Fruit fly (Drosophila melanogaster): ENCODE data around the gene Rga.

Gene Rga

dm6 chr3R:5591398-5591853 lies 21.5 kb downstream of the Rga start, which contains the start of the genes noi and Vha26 (continued):
- no peak for TF ChIP-seq Trl (optimal IDR thresholded peaks at IDR 0.05)
- TF ChIP-seq Trl (GFP tag; optimal IDR thresholded peaks at IDR 0.05) = no peak
- TF ChIP-seq CG8944 (GFP tag; optimal IDR thresholded peaks at IDR 0.05) = no peak
- no peak for TF ChIP-seq CG17385 (GFP tag; optimal IDR thresholded peaks at IDR 0.05)
- TF ChIP-seq CG18011 (GFP tag; optimal IDR thresholded peaks at IDR 0.05) = no peak
- TF ChIP-seq CG15011 (GFP tag; optimal IDR thresholded peaks at IDR 0.05) = no peak
- no peak for TF ChIP-seq CG14965 (GFP tag; optimal IDR thresholded peaks at IDR 0.05; ENCODE audit: borderline replicate concordance)
- no peak for TF ChIP-seq lbe (GFP tag; optimal IDR thresholded peaks at IDR 0.05)
- TF ChIP-seq ash1 (GFP tag; optimal IDR thresholded peaks at IDR 0.05) = no peak
- TF ChIP-seq chm (GFP tag; IDR thresholded peaks at IDR 0.05) = no peak
- TF ChIP-seq Abd-B (GFP tag; optimal IDR thresholded peaks at IDR 0.05) = no peak
- peak; percentile 34 for TF ChIP-seq pum (GFP tag; optimal IDR thresholded peaks at IDR 0.05)
- TF ChIP-seq CG2202 (tag; optimal IDR thresholded peaks at IDR 0.05) = peak; percentile 50
- peak; percentile 16 to 21 for TF ChIP-seq dpn (GFP tag; optimal IDR thresholded peaks at IDR 0.05)
- no peak for TF ChIP-seq CG6654 (GFP tag; optimal IDR thresholded peaks at IDR 0.05)
- TF ChIP-seq bsh (GFP tag; optimal IDR thresholded peaks at IDR 0.05) = peak in 1 of 2 experiments; percentile 30
- peak; percentile 70 for TF ChIP-seq CG2120 (GFP tag; optimal IDR thresholded peaks at IDR 0.05)
- no peak for TF ChIP-seq tup (GFP tag; optimal IDR thresholded peaks at IDR 0.05)
- no peak for TF ChIP-seq NC2β (GFP tag; optimal IDR thresholded peaks at IDR 0.05)
- TF ChIP-seq H2.0 (GFP tag; IDR thresholded peaks at IDR 0.05) = no peak
- no peak for TF ChIP-seq HLHmδ (GFP tag; optimal IDR thresholded peaks at IDR 0.05)
- TF ChIP-seq ase (GFP tag; IDR thresholded peaks at IDR 0.05) = 0 out of 3 replicates have a peak, but pooled peaks have one; percentile 8
- no peak for TF ChIP-seq wor (GFP tag; IDR thresholded peaks at IDR 0.05)
- TF ChIP-seq CG31388 (GFP tag; optimal IDR thresholded peaks at IDR 0.05) = no peak
- no peak for TF ChIP-seq CG12942 (GFP tag; optimal IDR thresholded peaks at IDR 0.05)
- no peak for TF ChIP-seq Hr39 (optimal IDR thresholded peaks at IDR 0.05)
- TF ChIP-seq CG18619 (GFP tag; optimal IDR thresholded peaks at IDR 0.05) = peak; percentile 20
- no peak for TF ChIP-seq CG1832 (GFP tag; optimal IDR thresholded peaks at IDR 0.05)
- TF ChIP-seq eyg (GFP tag; optimal IDR thresholded peaks at IDR 0.05) = no peak
- TF ChIP-seq Ptx1 (GFP tag; IDR thresholded peaks at IDR 0.05) = no peak
- no peak for TF ChIP-seq CG12299 (tag; optimal IDR thresholded peaks at IDR 0.05)
- TF ChIP-seq Med (GFP tag) = peak; percentile 91
- TF ChIP-seq C15 (GFP tag; IDR thresholded peaks at IDR 0.05) = no peak
- no peak for TF ChIP-seq CG7987 (GFP tag; optimal IDR thresholded peaks at IDR 0.05)
- TF ChIP-seq tna (GFP tag; IDR thresholded peaks at IDR 0.05; ENCODE audit: partially characterized antibody) = no peak
- no peak for TF ChIP-seq Neu2 (GFP tag; optimal IDR thresholded peaks at IDR 0.05; ENCODE audit: borderline replicate concordance)
- no peak for TF ChIP-seq Kr (GFP tag; optimal IDR thresholded peaks at IDR 0.05)
- TF ChIP-seq nerfin-2 (GFP tag; IDR thresholded peaks at IDR 0.05; ENCODE audit: partially characterized antibody) = peak; percentile 30; the same call in 1 of the 2 replicates
- no peak for TF ChIP-seq esg (GFP tag; conservative IDR thresholded peaks at IDR 0.05)
- no peak for TF ChIP-seq CG16863 (GFP tag; optimal IDR thresholded peaks at IDR 0.05)
- no peak for TF ChIP-seq nom (GFP tag; optimal IDR thresholded peaks at IDR 0.05)
- no peak for TF ChIP-seq oc (tag; optimal IDR thresholded peaks at IDR 0.05)
- no peak for TF ChIP-seq dimm (GFP tag; IDR thresholded peaks at IDR 0.05)
- no peak for TF ChIP-seq CG4707 (GFP tag; optimal IDR thresholded peaks at IDR 0.05)
- TF ChIP-seq Mes4 (GFP tag; optimal IDR thresholded peaks at IDR 0.05) = peak; percentile 31
- TF ChIP-seq CG10274 (GFP tag; optimal IDR thresholded peaks at IDR 0.05) = no peak
- no peak for TF ChIP-seq CG17328 (GFP tag; IDR thresholded peaks at IDR 0.05)
- TF ChIP-seq onecut (GFP tag; IDR thresholded peaks at IDR 0.05) = peak; percentile 59
- no peak for TF ChIP-seq CG8281 (tag; optimal IDR thresholded peaks at IDR 0.05)
- peak; percentile 29 for TF ChIP-seq CG18764 (GFP tag; optimal IDR thresholded peaks at IDR 0.05)
- TF ChIP-seq nmo (GFP tag; optimal IDR thresholded peaks at IDR 0.05) = peak; percentile 87
- TF ChIP-seq CG6272 (GFP tag; IDR thresholded peaks at IDR 0.05) = no peak

Data from whole organism, embryonic.